Worm (Caenorhabditis elegans) whole organism, L1 larva: Measurements from ENCODE around the gene hda-1.

Source experiments
- C04F5.9 ChIP-seq: sonication (generic microtip); optimal IDR thresholded peaks from 2 replicates; lab custom pipeline; 2016; ENCODE audit warnings: missing genetic modification characterization, missing compliant biosample characterization
- Y116A8C.19 ChIP-seq: sonication (generic microtip); optimal IDR thresholded peaks from 2 replicates; lab custom pipeline; 2016; ENCODE audit warnings: missing compliant biosample characterization, missing genetic modification characterization, borderline replicate concordance
- blmp-1 ChIP-seq: fragments of 150-350 bp; optimal IDR thresholded peaks from 2 replicates; lab custom pipeline; 2014; ENCODE audit warnings: missing biosample characterization, missing genetic modification characterization
- ceh-88 ChIP-seq: fragments of 200-800 bp; sonication (Bioruptor generic); IDR thresholded peaks from 2 replicates; pipeline ENCODE4 v1.3.6; 2022; ENCODE audit warnings: missing genetic modification characterization, missing compliant biosample characterization
- efl-1 ChIP-seq, 4 experiments: fragments of 150-350 bp; optimal IDR thresholded peaks in 3 of 4; peaks in 1 of 4; 1 replicate in 1 of 4; 2 replicates in 3 of 4; lab custom pipeline; 2014; ENCODE audit warnings: missing biosample characterization in 2 of 4, missing genetic modification characterization in 2 of 4, missing genetic modification reagents in 2 of 4
- efl-3 ChIP-seq: fragments of 200-800 bp; sonication (Bioruptor generic); optimal IDR thresholded peaks from 2 replicates; lab custom pipeline; 2018; ENCODE audit warnings: mild to moderate bottlenecking, missing genetic modification characterization, missing compliant biosample characterization
- elt-2 ChIP-seq: sonication (generic microtip); optimal IDR thresholded peaks from 2 replicates; lab custom pipeline; 2016; ENCODE audit warnings: missing genetic modification characterization, mild to moderate bottlenecking, inconsistent platforms, missing compliant biosample characterization, missing genetic modification reagents
- elt-3 ChIP-seq, 6 experiments: fragments of 150-350 bp in 1 of 6; sonication (generic microtip); optimal IDR thresholded peaks; 2 replicates each; lab custom pipeline; 2017 to 2018; ENCODE audit warnings: missing biosample characterization in 6 of 6, missing genetic modification characterization in 6 of 6, inconsistent platforms in 1 of 6
- ets-5 ChIP-seq: fragments of 200-800 bp; sonication (Bioruptor generic); IDR thresholded peaks from 2 replicates; pipeline ENCODE4 v1.3.6; 2022; ENCODE audit warnings: missing genetic modification characterization, missing compliant biosample characterization
- fkh-10 ChIP-seq: sonication (generic microtip); optimal IDR thresholded peaks from 2 replicates; lab custom pipeline; 2017; ENCODE audit warnings: missing biosample characterization, missing genetic modification reagents, missing genetic modification characterization
- grh-1 ChIP-seq: fragments of 200-800 bp; sonication (Bioruptor generic); IDR thresholded peaks from 2 replicates; pipeline ENCODE4 v1.3.6; 2022; ENCODE audit warnings: missing genetic modification reagents, missing genetic modification characterization, missing compliant biosample characterization
- hpl-2 ChIP-seq: fragments of 150-350 bp; optimal IDR thresholded peaks from 2 replicates; lab custom pipeline; 2014; ENCODE audit warnings: missing biosample characterization, missing genetic modification reagents, missing genetic modification characterization
- jun-1 ChIP-seq: fragments of 150-350 bp; optimal IDR thresholded peaks from 2 replicates; lab custom pipeline; 2014; ENCODE audit warnings: missing biosample characterization, missing genetic modification reagents, missing genetic modification characterization
- lin-14 ChIP-seq: fragments of 200-800 bp; sonication (Bioruptor generic); optimal IDR thresholded peaks from 2 replicates; lab custom pipeline; 2018; ENCODE audit warnings: mild to moderate bottlenecking, missing genetic modification characterization, moderate library complexity, missing compliant biosample characterization
- lin-35 ChIP-seq, 2 experiments: fragments of 150-350 bp; optimal IDR thresholded peaks; 2 replicates each; lab custom pipeline; 2014; ENCODE audit warnings: missing biosample characterization in 2 of 2, missing genetic modification characterization in 2 of 2, missing genetic modification reagents in 2 of 2
- lsy-2 ChIP-seq, 2 experiments: fragments of 150-350 bp; optimal IDR thresholded peaks; 2 replicates each; lab custom pipeline; 2014; ENCODE audit warnings: missing biosample characterization in 2 of 2, missing genetic modification characterization in 2 of 2
- mab-9 ChIP-seq: fragments of 200-800 bp; sonication (Bioruptor generic); IDR thresholded peaks from 2 replicates; pipeline ENCODE4 v1.3.6; 2022; ENCODE audit warnings: missing genetic modification reagents, missing genetic modification characterization, missing compliant biosample characterization
- mep-1 ChIP-seq: fragments of 150-350 bp; optimal IDR thresholded peaks from 2 replicates; lab custom pipeline; 2014; ENCODE audit warnings: missing biosample characterization, missing genetic modification characterization
- nhr-11 ChIP-seq: fragments of 150-350 bp; optimal IDR thresholded peaks from 2 replicates; lab custom pipeline; 2014; ENCODE audit warnings: missing biosample characterization, missing genetic modification characterization
- nhr-12 ChIP-seq: sonication (generic microtip); optimal IDR thresholded peaks from 2 replicates; lab custom pipeline; 2017; ENCODE audit warnings: missing biosample characterization, missing genetic modification characterization
- nhr-20 ChIP-seq: sonication (generic microtip); optimal IDR thresholded peaks from 2 replicates; lab custom pipeline; 2016; ENCODE audit warnings: mild to moderate bottlenecking, missing genetic modification characterization, missing compliant biosample characterization
- nhr-237 ChIP-seq: fragments of 150-350 bp; optimal IDR thresholded peaks from 2 replicates; lab custom pipeline; 2014; ENCODE audit warnings: missing biosample characterization, missing genetic modification characterization
- nhr-71 ChIP-seq: sonication (generic microtip); optimal IDR thresholded peaks from 2 replicates; lab custom pipeline; 2016; ENCODE audit warnings: mild to moderate bottlenecking, missing genetic modification characterization, moderate library complexity, missing compliant biosample characterization
- nhr-76 ChIP-seq: sonication (generic microtip); optimal IDR thresholded peaks from 2 replicates; lab custom pipeline; 2017; ENCODE audit warnings: missing biosample characterization, missing genetic modification characterization
- nhr-85 ChIP-seq: sonication (generic microtip); peaks from one replicate; lab custom pipeline; 2016; ENCODE audit warnings: missing genetic modification characterization, inconsistent platforms, missing compliant biosample characterization
- pax-3 ChIP-seq: fragments of 200-800 bp; sonication (Bioruptor generic); optimal IDR thresholded peaks from 2 replicates; lab custom pipeline; 2018; ENCODE audit warnings: mild to moderate bottlenecking, missing genetic modification characterization, moderate library complexity, missing compliant biosample characterization
- pqm-1 ChIP-seq: sonication (generic microtip); optimal IDR thresholded peaks from 3 replicates; lab custom pipeline; 2017; ENCODE audit warnings: missing biosample characterization, missing genetic modification characterization
- rnt-1 ChIP-seq: sonication (generic microtip); optimal IDR thresholded peaks from 2 replicates; lab custom pipeline; 2016; ENCODE audit warnings: mild to moderate bottlenecking, missing genetic modification characterization, moderate library complexity, missing compliant biosample characterization
- snpc-4 ChIP-seq: fragments of 150-350 bp; optimal IDR thresholded peaks from 2 replicates; lab custom pipeline; 2014; ENCODE audit warnings: missing biosample characterization, missing genetic modification characterization
- sptf-1 ChIP-seq: fragments of 150-350 bp; optimal IDR thresholded peaks from 2 replicates; lab custom pipeline; 2014; ENCODE audit warnings: missing biosample characterization, missing genetic modification characterization
- unc-86 ChIP-seq: sonication (generic microtip); optimal IDR thresholded peaks from 2 replicates; lab custom pipeline; 2016; ENCODE audit warnings: missing genetic modification characterization, missing compliant biosample characterization
- zip-4 ChIP-seq: fragments of 200-800 bp; sonication (Bioruptor generic); optimal IDR thresholded peaks from 2 replicates; lab custom pipeline; 2018; ENCODE audit warnings: mild to moderate bottlenecking, missing genetic modification characterization, moderate library complexity, missing compliant biosample characterization

Gene hda-1

DNA sequence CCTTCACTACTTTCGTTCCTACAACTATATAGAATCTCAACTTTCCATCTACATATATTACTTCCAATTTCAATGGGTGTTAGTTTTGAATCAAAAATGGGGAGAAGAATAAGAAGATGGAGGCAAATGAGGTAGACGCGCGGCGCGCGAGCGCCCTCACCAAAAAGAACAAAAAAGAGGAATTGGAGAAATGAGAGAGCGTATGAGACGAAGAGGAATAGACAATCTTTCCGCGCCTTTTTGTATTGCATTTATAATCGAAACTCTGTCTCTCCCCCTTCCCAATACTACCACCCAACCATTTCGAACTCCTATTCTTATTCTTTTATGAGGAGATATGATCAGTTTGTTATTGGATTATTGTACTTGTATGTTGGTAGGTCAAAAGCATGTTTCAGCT is 24.6 kb upstream of the hda-1 start (continued):
- TF ChIP-seq elt-3 (tag; optimal IDR thresholded peaks at IDR 0.05; lab: Kevin White, UChicago): no peak
- TF ChIP-seq ceh-88 (GFP tag; lab: Robert Waterston, UW): no peak
- TF ChIP-seq fkh-10 (GFP tag; lab: Kevin White, UChicago): no peak
- peak; percentile 53 for TF ChIP-seq lin-14
- no peak for TF ChIP-seq snpc-4 (tag; lab: Kevin White, UChicago)
- TF ChIP-seq nhr-11 (tag; lab: Kevin White, UChicago): no peak
- TF ChIP-seq ets-5: no peak
- TF ChIP-seq efl-3: no peak
- TF ChIP-seq Y116A8C.19: no peak
- no peak for TF ChIP-seq hpl-2
- TF ChIP-seq, all 84 proteins: peak for 4

DNA sequence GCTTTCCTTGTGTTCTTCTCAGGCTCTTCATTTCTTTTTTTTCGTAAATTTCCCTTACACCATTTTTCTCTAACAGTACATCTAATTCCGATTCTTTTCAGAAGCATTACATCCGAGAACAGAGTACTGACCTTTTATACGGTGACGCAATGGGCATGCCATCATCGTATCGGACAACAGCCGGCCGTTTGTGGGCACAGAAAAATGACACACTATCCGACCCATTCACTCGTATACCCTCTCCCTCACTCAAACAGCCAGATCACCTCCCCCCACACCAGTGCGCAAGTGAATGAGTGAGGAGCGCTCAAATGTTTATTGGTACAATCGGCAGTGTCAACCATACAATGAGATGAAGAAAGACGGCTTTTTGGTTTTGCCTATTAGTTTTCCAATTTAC is 24.1 kb upstream of the hda-1 start, which contains the start of gene R02D5.24:
Gene R02D5.24, plus strand, starts transcription at position 205 of the 400 bp plus-strand sequence.
- TF ChIP-seq lin-14 (peak; percentile 35), nhr-76 (tag; lab: Kevin White, UChicago) (no peak), grh-1 (0 out of 2 replicates have a peak, but pooled peaks have one; percentile 7), blmp-1 (tag; lab: Kevin White, UChicago) (peak; percentile 30), zip-4 (GFP tag; lab: Kevin White, UChicago) (no peak), mep-1 (tag; lab: Kevin White, UChicago) (peak; percentile 1)
- TF ChIP-seq, all 84 proteins: peak for 4

DNA sequence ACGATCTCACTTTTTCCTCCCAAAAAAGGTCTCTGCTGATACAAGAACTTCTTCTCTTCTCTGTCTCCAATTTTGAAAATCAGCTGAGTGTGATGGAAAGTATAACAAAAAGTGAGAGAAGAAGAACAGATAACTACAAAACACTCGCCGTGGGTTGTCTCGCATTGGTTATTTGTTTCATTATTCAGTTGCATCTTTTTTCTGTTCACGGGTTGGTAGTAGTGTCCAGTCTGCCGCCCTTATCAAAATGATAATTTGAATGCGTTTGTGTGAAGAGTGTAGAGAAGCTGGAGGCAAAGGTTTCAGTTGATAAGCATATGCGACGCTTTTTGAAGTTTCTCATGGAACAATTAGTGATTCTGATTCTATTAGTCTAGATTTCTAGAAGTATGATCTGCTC is 22.1 kb upstream of the hda-1 start:
- peak; percentile 15 for TF ChIP-seq pqm-1 (tag; lab: Kevin White, UChicago)
- TF ChIP-seq nhr-20: peak; percentile 9
- TF ChIP-seq unc-86 (tag; lab: Kevin White, UChicago): no peak
- TF ChIP-seq jun-1 (tag; lab: Kevin White, UChicago): no peak
- TF ChIP-seq nhr-12 (tag; lab: Kevin White, UChicago): no peak
- peak; percentile 54 for TF ChIP-seq lin-14
- no peak for TF ChIP-seq C04F5.9 (tag; lab: Kevin White, UChicago)
- peak in 1 of 2 experiments; percentile 51 for TF ChIP-seq lin-35 (GFP tag; optimal IDR thresholded peaks at IDR 0.05; lab: Kevin White, UChicago)
- TF ChIP-seq elt-2 (tag; lab: Kevin White, UChicago): peak; percentile 83
- TF ChIP-seq elt-3 (tag; optimal IDR thresholded peaks at IDR 0.05; lab: Kevin White, UChicago): peak in 1 of 6 experiments; percentile 42
- peak; percentile 47 for TF ChIP-seq nhr-85 (tag; lab: Kevin White, UChicago)
- peak; percentile 88 for TF ChIP-seq blmp-1 (tag; lab: Kevin White, UChicago)
- peak in 1 of 2 experiments; percentile 17 for TF ChIP-seq lsy-2 (tag; optimal IDR thresholded peaks at IDR 0.05; lab: Kevin White, UChicago)
- no peak for TF ChIP-seq mab-9 (GFP tag; lab: Robert Waterston, UW)

DNA sequence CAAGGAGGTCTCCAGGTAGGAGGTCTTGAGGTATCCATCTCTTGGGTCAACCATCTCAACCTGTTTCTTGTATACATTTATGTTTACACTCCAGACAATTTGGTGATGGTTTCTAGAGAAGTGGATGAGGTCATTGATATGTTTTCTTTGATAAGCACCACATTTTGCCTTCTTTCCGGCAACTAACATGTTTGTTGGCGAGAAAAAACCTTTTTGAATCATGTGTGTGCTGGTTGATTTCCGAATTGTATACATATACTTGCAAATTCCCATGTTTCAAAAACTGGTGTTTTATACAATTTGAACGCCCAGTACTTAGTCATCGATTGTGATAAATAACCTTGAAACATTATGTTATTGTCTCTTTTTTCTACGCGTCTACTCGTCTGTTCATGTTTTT is 21.1 kb upstream of the hda-1 start:
- TF ChIP-seq elt-2 (tag; lab: Kevin White, UChicago): peak; percentile 19
- TF ChIP-seq mep-1 (tag; lab: Kevin White, UChicago): no peak
- peak; percentile 10 for TF ChIP-seq lin-14

DNA sequence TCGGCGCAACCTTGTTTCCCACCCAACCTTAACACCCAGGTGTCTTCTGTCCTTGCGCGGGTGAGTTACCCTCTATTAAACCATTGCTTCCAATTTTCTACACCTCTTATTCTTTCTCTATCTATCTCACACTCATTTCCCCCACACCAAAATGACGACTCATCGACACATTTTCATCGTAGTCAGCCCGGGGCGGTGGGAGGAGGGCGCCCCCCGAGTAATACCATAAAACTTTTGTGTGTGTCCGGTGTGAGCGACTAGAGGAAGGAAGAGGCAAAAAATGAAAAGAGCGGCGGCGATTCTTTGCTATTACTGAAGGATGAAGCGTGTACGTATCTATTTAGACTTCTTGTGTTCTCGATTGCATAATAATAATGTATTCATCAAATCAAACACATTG is 20.4 kb upstream of the hda-1 start:
- TF ChIP-seq lin-14: peak; percentile 62
- TF ChIP-seq pax-3 (tag; lab: Kevin White, UChicago): peak; percentile 6
- TF ChIP-seq nhr-71 (tag; lab: Kevin White, UChicago): peak; percentile 1
- no peak for TF ChIP-seq efl-1 (optimal IDR thresholded peaks at IDR 0.05; lab: Kevin White, UChicago)
- peak in 1 of 2 experiments; percentile 74 for TF ChIP-seq efl-1 (GFP tag; optimal IDR thresholded peaks at IDR 0.05 in 1 of 2; lab: Kevin White, UChicago)
- peak; percentile 17 for TF ChIP-seq elt-2 (tag; lab: Kevin White, UChicago)
- no peak for TF ChIP-seq sptf-1 (tag; lab: Kevin White, UChicago)
- TF ChIP-seq rnt-1 (tag; lab: Kevin White, UChicago): peak; percentile 20
- TF ChIP-seq nhr-237: no peak
